Worm (Caenorhabditis elegans): Measurements from ENCODE around the gene C39D10.2.

Gene C39D10.2

DNA sequence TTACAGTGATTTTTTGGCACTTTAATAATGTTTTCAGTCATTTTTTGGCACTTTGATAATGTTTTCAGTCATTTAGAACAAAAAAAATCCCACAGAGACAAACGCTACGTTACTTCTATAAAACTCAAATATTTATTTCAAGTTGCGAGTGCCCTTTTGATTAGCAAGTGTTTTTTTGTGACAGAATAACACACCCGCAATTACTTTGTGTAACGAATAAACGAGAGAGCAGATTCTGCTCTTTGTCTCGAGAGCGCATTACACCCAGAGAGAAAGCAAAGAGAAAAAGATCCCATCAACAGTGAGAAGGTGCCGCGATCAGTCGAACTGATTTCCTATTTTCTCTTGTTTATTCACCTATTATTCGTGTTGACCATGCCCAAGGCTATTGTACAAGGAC is 5.0 kb upstream of the C39D10.2 start, which contains the start of gene pcyt-2.2:
Gene pcyt-2.2 (plus strand): TSS at position 301 of the 400 bp plus-strand sequence.
- TF ChIP-seq klf-2 (GFP tag; conservative IDR thresholded peaks at IDR 0.05) (no peak), med-1 (GFP tag; optimal IDR thresholded peaks at IDR 0.05; ENCODE audit: insufficient read depth) (no peak), ztf-29 (GFP tag; IDR thresholded peaks at IDR 0.05) (no peak), tab-1 (GFP tag; IDR thresholded peaks at IDR 0.05) (no peak), flt-1 (GFP tag; IDR thresholded peaks at IDR 0.05) (no peak), T22C8.4 (GFP tag; IDR thresholded peaks at IDR 0.05) (no peak), cog-1 (tag; optimal IDR thresholded peaks at IDR 0.05) (no peak), ref-1 (GFP tag; conservative IDR thresholded peaks at IDR 0.05) (no peak)

DNA sequence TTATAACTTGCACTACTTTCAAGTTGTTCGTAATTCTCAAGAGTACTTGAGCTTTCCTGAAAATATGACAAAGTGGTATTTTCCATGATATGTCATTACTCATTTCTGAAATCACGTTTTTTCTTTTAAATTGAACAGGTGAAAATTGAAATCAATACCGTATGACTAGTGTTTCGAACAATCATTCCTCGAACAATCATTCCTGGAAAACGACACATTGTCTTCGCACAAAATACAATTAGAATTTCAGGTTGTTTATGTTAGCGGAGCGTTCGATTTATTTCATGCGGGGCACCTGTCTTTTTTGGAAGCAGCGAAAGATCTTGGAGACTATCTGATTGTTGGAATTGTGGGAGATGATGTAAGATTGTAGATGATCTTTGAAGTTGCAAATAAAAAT is 2.8 kb upstream of the C39D10.2 start:
- TF ChIP-seq med-1 (GFP tag; optimal IDR thresholded peaks at IDR 0.05; ENCODE audit: insufficient read depth): no peak

DNA sequence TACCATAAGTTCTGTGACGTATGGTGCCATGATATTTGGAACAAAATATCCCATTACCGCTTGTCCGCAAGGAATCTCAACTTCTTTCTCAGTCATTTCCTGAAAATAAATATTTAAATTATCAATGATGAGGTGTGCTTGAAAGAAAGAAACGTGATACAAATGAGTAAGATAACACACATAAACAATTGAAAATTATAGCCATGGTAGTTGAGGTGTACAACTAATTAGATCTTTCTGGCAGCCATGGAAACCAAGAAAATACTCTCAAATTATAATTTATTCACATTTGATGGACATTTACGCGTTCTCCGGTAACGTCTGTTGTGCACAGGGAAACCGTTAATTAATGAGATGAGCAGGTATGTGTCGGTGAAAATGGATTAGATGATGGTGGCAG is 3.3 kb downstream of the C39D10.2 start, which contains the start of gene C39D10.5:
Gene C39D10.5 (minus strand): TSS at position 101 of the 400 bp plus-strand sequence.
- TF ChIP-seq cog-1 (tag; optimal IDR thresholded peaks at IDR 0.05) (no peak), klf-2 (GFP tag; conservative IDR thresholded peaks at IDR 0.05) (no peak), tab-1 (GFP tag; IDR thresholded peaks at IDR 0.05) (no peak), ztf-23 (GFP tag; IDR thresholded peaks at IDR 0.05) (no peak), med-1 (GFP tag; optimal IDR thresholded peaks at IDR 0.05; ENCODE audit: insufficient read depth) (no peak), flt-1 (GFP tag; IDR thresholded peaks at IDR 0.05) (no peak), ref-1 (GFP tag; conservative IDR thresholded peaks at IDR 0.05) (no peak), T22C8.4 (GFP tag; IDR thresholded peaks at IDR 0.05) (no peak), ztf-29 (GFP tag; IDR thresholded peaks at IDR 0.05) (no peak)

DNA sequence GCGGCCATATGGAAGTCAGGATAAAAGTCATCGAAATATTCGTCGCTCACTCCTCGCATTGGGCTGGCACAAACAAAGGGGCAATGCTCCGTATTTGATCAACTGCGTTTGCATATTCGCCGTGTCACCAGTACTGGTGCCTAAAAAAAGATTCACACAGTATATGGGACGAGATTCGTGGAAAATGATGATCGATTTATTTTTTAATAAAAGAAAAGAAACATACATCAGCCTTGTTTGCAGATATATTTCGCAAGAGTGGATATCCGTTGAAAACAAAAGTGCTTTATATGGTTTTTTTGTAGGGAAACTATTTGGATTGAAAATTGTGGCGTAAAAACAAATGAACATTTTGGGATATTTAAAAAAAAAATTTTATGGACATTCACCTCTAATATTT is 8.7 kb downstream of the C39D10.2 start, which contains the start of gene latd-1:
Gene latd-1 (minus strand): TSS at position 101 of the 400 bp plus-strand sequence.
- no peak for TF ChIP-seq med-1 (GFP tag; optimal IDR thresholded peaks at IDR 0.05; ENCODE audit: insufficient read depth)
- TF ChIP-seq T22C8.4 (GFP tag; IDR thresholded peaks at IDR 0.05): no peak; the same call in 1 of the 2 replicates
- no peak for TF ChIP-seq cog-1 (tag; optimal IDR thresholded peaks at IDR 0.05)
- no peak for TF ChIP-seq flt-1 (GFP tag; IDR thresholded peaks at IDR 0.05)

DNA sequence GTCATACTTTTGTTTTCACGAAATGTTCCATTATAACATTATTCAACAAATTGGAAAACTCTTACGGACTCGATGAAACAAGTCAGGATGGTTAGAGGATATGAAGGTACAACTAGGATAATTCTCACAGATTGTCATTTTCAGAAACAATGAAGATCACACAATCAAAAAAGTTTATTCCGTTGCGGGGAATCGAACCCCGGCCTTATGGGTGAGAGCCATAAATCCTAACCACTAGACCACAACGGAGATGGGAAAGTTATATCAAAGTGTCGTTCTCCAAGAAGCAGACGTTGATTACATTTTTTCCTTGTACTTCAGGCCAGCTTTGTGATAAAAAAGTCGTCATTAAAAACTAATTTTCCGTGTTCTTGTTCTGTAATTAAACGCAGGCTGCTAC is 9.1 kb downstream of the C39D10.2 start:
- TF ChIP-seq cog-1 (tag; optimal IDR thresholded peaks at IDR 0.05) (no peak), tab-1 (GFP tag; IDR thresholded peaks at IDR 0.05) (no peak), klf-2 (GFP tag; conservative IDR thresholded peaks at IDR 0.05) (no peak), ref-1 (GFP tag; conservative IDR thresholded peaks at IDR 0.05) (no peak), T22C8.4 (GFP tag; IDR thresholded peaks at IDR 0.05) (no peak), ztf-29 (GFP tag; IDR thresholded peaks at IDR 0.05) (no peak), flt-1 (GFP tag; IDR thresholded peaks at IDR 0.05) (no peak), med-1 (GFP tag; optimal IDR thresholded peaks at IDR 0.05; ENCODE audit: insufficient read depth) (no peak), ztf-23 (GFP tag; IDR thresholded peaks at IDR 0.05) (no peak)

DNA sequence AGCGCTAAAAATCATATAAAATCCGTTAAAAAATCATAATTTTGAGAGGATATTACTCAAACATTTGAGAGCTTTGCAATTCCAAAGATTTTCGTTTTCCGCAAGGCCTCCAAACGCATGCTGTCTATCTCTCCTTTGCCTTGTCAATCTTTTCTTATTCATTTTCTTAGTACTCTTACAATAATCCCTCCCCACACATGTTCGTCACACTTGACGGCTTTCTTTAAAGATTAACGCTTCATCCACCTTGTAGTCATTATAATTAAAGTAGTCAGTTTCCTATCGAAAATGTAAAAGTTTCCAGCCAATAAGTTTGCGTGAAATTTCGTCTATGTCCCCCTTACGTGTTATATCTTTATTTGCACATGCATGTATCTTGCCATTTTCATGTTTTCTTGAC is 11.2 kb downstream of the C39D10.2 start:
- TF ChIP-seq ztf-23 (GFP tag; IDR thresholded peaks at IDR 0.05) (no peak), ztf-29 (GFP tag; IDR thresholded peaks at IDR 0.05) (no peak), klf-2 (GFP tag; conservative IDR thresholded peaks at IDR 0.05) (no peak), tab-1 (GFP tag; IDR thresholded peaks at IDR 0.05) (no peak), med-1 (GFP tag; optimal IDR thresholded peaks at IDR 0.05; ENCODE audit: insufficient read depth) (no peak), cog-1 (tag; optimal IDR thresholded peaks at IDR 0.05) (no peak), ref-1 (GFP tag; conservative IDR thresholded peaks at IDR 0.05) (no peak), T22C8.4 (GFP tag; IDR thresholded peaks at IDR 0.05) (no peak), flt-1 (GFP tag; IDR thresholded peaks at IDR 0.05) (no peak)

DNA sequence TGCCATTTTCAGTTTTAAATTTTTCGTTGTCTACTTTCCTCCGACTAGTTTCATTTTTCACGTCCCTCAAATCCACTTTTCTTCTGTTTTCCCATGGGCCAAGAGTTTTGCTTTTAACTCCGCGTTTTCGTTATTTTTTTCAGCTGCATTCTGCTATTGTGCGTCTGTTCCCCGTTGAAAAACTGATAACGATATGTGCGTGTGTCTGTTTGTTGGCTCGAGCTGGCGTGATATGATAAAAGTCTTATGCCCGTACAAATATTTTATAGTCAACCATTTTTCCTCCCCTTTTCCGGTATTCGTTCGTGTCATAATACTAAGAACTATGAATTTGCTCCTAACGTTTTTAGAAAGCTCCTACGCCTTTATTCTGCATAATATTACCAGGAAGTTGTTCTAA is 12.8 kb downstream of the C39D10.2 start:
- no peak for TF ChIP-seq med-1 (GFP tag; optimal IDR thresholded peaks at IDR 0.05; ENCODE audit: insufficient read depth)
- no peak for TF ChIP-seq tab-1 (GFP tag; IDR thresholded peaks at IDR 0.05)
- TF ChIP-seq cog-1 (tag; optimal IDR thresholded peaks at IDR 0.05): no peak
- TF ChIP-seq ztf-23 (GFP tag; IDR thresholded peaks at IDR 0.05): no peak
- no peak for TF ChIP-seq T22C8.4 (GFP tag; IDR thresholded peaks at IDR 0.05)
- TF ChIP-seq ref-1 (GFP tag; conservative IDR thresholded peaks at IDR 0.05): no peak
- TF ChIP-seq ztf-29 (GFP tag; IDR thresholded peaks at IDR 0.05): no peak
- no peak for TF ChIP-seq klf-2 (GFP tag; conservative IDR thresholded peaks at IDR 0.05)
- TF ChIP-seq flt-1 (GFP tag; IDR thresholded peaks at IDR 0.05): no peak

DNA sequence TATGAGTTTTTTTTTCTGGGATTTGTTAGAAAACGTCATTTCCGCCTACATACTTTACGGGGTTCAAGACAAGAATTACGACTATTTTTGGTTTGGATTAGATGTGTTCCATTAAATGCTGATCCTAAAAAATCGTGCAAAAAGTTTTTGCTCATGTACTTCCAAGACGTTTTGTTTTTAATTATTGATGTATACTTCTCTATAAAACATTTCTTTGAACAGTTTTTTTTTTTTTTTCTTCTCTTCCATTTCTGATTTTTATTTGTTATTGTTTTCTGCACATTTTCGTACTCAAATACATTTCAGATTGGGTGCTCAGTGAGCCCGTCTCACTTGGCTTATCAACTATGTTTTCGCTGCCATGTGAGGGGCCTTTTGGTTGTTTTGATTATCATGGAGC is 14.0 kb downstream of the C39D10.2 start, which contains the start of gene C39D10.11:
Gene C39D10.11 (plus strand): TSS at position 301 of the 400 bp plus-strand sequence.
- TF ChIP-seq tab-1 (GFP tag; IDR thresholded peaks at IDR 0.05): no peak
- no peak for TF ChIP-seq flt-1 (GFP tag; IDR thresholded peaks at IDR 0.05)
- TF ChIP-seq ztf-23 (GFP tag; IDR thresholded peaks at IDR 0.05): no peak
- TF ChIP-seq klf-2 (GFP tag; conservative IDR thresholded peaks at IDR 0.05): no peak
- TF ChIP-seq ztf-29 (GFP tag; IDR thresholded peaks at IDR 0.05): no peak
- no peak for TF ChIP-seq cog-1 (tag; optimal IDR thresholded peaks at IDR 0.05)
- no peak for TF ChIP-seq ref-1 (GFP tag; conservative IDR thresholded peaks at IDR 0.05)
- no peak for TF ChIP-seq T22C8.4 (GFP tag; IDR thresholded peaks at IDR 0.05)
- no peak for TF ChIP-seq med-1 (GFP tag; optimal IDR thresholded peaks at IDR 0.05; ENCODE audit: insufficient read depth)

DNA sequence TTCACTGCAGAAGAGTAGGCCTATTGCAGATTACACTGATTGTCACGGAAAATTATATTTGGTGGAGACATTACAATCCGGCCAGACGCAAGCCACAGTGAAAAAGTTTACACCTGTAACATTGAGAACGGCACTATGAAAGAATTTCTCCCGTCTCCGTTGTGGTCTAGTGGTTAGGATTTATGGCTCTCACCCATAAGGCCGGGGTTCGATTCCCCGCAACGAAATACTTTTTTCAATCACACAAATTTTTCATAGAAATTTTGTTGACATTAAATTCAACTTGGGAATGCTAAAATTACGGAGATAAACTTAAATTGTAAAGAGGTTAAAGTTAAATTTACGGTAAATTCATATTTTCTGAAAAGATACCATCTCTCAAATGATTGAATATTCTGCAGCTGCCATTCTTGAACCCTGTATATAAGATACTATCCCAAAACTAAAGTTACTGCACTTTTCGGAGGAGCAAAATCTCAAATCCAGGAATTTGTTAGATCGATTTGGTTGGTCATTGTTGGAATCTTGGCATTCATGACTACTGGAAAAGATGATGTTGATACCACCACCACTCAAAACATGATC is 17.5 kb downstream of the C39D10.2 start, which contains the start of gene C39D10.1:
Gene C39D10.1 (plus strand): TSS at position 535 of the 585 bp plus-strand sequence.
- TF ChIP-seq flt-1 (GFP tag; IDR thresholded peaks at IDR 0.05) (0 out of 2 replicates have a peak, but pooled peaks have one; percentile 33), ref-1 (GFP tag; conservative IDR thresholded peaks at IDR 0.05) (no peak)

DNA sequence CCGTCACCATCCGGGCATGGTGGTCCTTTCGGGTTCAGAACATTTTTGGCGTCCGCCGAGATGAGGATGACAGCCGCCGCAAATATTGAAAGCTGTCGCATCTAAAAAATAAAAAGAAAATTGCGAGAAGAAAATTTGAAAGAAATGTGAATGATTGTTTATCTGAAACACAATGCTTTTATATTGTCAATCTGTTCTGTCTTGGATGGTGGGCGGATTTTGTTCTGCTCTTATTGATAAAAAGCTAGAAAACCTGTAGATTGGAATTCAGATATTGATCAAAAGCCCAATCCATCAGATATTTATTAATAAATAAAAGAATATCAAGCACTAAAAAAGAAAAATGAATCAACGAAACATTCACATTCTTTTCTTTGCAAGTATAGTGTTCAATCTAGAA is 24.8 kb downstream of the C39D10.2 start, which contains the start of gene C39D10.7:
Gene C39D10.7 (minus strand): TSS at position 101 of the 400 bp plus-strand sequence.
- TF ChIP-seq klf-2 (GFP tag; conservative IDR thresholded peaks at IDR 0.05) (no peak), T22C8.4 (GFP tag; IDR thresholded peaks at IDR 0.05) (no peak), tab-1 (GFP tag; IDR thresholded peaks at IDR 0.05) (no peak), cog-1 (tag; optimal IDR thresholded peaks at IDR 0.05) (no peak), med-1 (GFP tag; optimal IDR thresholded peaks at IDR 0.05; ENCODE audit: insufficient read depth) (no peak), ztf-29 (GFP tag; IDR thresholded peaks at IDR 0.05) (no peak), ref-1 (GFP tag; conservative IDR thresholded peaks at IDR 0.05) (no peak), ztf-23 (GFP tag; IDR thresholded peaks at IDR 0.05) (no peak), flt-1 (GFP tag; IDR thresholded peaks at IDR 0.05) (no peak)
